Worm (Caenorhabditis elegans): ENCODE data around the gene epic-3.

DNA sequence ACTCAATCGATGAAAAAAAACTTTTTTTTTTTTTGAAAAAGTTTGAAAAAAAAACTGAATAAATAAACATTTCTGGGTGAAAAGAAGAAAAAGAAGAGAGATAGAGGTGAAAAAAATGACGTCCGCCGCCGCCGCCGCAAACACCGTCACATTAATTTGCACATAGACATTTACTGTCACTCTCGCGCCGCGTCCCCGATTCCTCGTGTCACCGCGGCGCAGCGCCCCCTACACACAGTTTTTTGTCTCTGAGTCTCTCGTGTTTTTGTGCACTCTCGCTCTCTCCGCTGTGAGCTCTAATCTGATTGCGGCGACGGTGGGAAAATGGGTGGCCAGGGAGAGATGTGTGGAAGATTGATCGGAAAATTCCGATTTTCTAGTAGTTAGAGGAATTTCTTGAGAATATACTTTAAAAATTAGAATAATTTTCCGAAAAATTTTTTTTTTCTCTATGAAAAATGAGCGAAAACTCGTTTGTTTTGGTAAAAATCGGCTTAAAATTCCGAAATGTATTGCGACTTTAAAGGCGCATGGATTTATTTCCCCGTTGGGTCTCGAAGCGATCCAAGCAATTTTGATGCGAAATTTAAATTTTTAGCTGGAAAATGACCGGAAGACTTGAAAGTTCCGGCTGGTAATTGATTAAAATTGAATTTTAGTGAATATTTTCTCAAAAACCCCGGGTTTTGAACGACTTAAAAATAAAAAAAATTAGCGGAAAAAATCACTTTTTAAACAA lies 15.4 kb upstream of the epic-3 start:
- TF ChIP-seq ceh-22 (tag; optimal IDR thresholded peaks at IDR 0.05): no peak
- TF ChIP-seq pqm-1 (tag; optimal IDR thresholded peaks at IDR 0.05): no peak
- TF ChIP-seq ceh-34 (tag; optimal IDR thresholded peaks at IDR 0.05): no peak
- TF ChIP-seq fax-1 (tag; optimal IDR thresholded peaks at IDR 0.05): no peak
- no peak for TF ChIP-seq fkh-6 (tag; optimal IDR thresholded peaks at IDR 0.05)
- no peak for TF ChIP-seq sox-2 (GFP tag; IDR thresholded peaks at IDR 0.05)
- no peak for TF ChIP-seq K09A11.1 (tag; optimal IDR thresholded peaks at IDR 0.05; ENCODE audit: insufficient read depth)
- TF ChIP-seq ceh-19 (GFP tag; optimal IDR thresholded peaks at IDR 0.05): no peak
- TF ChIP-seq ceh-24 (tag; optimal IDR thresholded peaks at IDR 0.05): no peak
- no peak for TF ChIP-seq unc-55 (GFP tag; optimal IDR thresholded peaks at IDR 0.05)
- no peak for TF ChIP-seq Y22D7AL.16 (tag; optimal IDR thresholded peaks at IDR 0.05)
- TF ChIP-seq ama-1 (optimal IDR thresholded peaks at IDR 0.05): no peak
